Worm (Caenorhabditis elegans) whole organism, L4/young adult: ENCODE data around the gene F33G12.7.

ENCODE experiments used
- W03F9.2 ChIP-seq: fragments of 150-350 bp; optimal IDR thresholded peaks from 2 replicates; lab custom pipeline; 2014; ENCODE audit warnings: missing biosample characterization, missing genetic modification characterization
- him-1 ChIP-seq: sonication (generic microtip); optimal IDR thresholded peaks from 2 replicates; lab custom pipeline; 2016; ENCODE audit warnings: missing genotype, missing genetic modification reagents, missing genetic modification characterization, missing compliant biosample characterization

ce11 chrII:5060719-5061118 is 20.2 kb upstream of the F33G12.7 start, which contains the start of gene pho-12:
- TF ChIP-seq W03F9.2 (tag; lab: Kevin White, UChicago) = no peak
- TF ChIP-seq him-1 (tag; lab: Kevin White, UChicago) = no peak
